Worm (Caenorhabditis elegans) whole organism, mixed stage, embryonic: ENCODE data around the gene H42K12.3.

Source experiments
- M03D4.4 ChIP-seq: sonication (generic microtip); optimal IDR thresholded peaks from 2 replicates; lab custom pipeline; 2017; ENCODE audit warnings: mild to moderate bottlenecking, missing genetic modification characterization, missing compliant biosample characterization
- ceh-43 ChIP-seq: fragments of 200-800 bp; sonication (Bioruptor generic); optimal IDR thresholded peaks from 2 replicates; lab custom pipeline; 2018; ENCODE audit warnings: mild to moderate bottlenecking, missing genetic modification characterization, moderate library complexity, missing compliant biosample characterization
- ces-1 ChIP-seq: fragments of 150-350 bp; optimal IDR thresholded peaks from 2 replicates; lab custom pipeline; 2014; ENCODE audit warnings: missing biosample characterization, missing genetic modification reagents, missing genetic modification characterization
- drap-1 ChIP-seq: fragments of 200-800 bp; sonication (Bioruptor generic); optimal IDR thresholded peaks from 3 replicates; lab custom pipeline; 2018; ENCODE audit warnings: mild to moderate bottlenecking, missing genetic modification characterization, missing compliant biosample characterization
- elt-3 ChIP-seq: fragments of 150-350 bp; optimal IDR thresholded peaks from 2 replicates; lab custom pipeline; 2014; ENCODE audit warnings: missing biosample characterization, missing genetic modification characterization
- lin-13 ChIP-seq: fragments of 150-350 bp; optimal IDR thresholded peaks from 2 replicates; lab custom pipeline; 2014; ENCODE audit warnings: missing biosample characterization, missing genetic modification characterization
- lsy-2 ChIP-seq: fragments of 150-350 bp; optimal IDR thresholded peaks from 2 replicates; lab custom pipeline; 2014; ENCODE audit warnings: missing biosample characterization, missing genetic modification characterization
- nhr-12 ChIP-seq: fragments of 150-350 bp; optimal IDR thresholded peaks from 2 replicates; lab custom pipeline; 2014; ENCODE audit warnings: missing biosample characterization, missing genetic modification characterization
- nhr-2 ChIP-seq: fragments of 150-350 bp; optimal IDR thresholded peaks from 2 replicates; lab custom pipeline; 2014; ENCODE audit warnings: missing biosample characterization, missing genetic modification characterization
- nhr-28 ChIP-seq: fragments of 150-350 bp; optimal IDR thresholded peaks from 2 replicates; lab custom pipeline; 2014; ENCODE audit warnings: missing biosample characterization, missing genetic modification characterization
- snpc-4 ChIP-seq: fragments of 150-350 bp; optimal IDR thresholded peaks from 2 replicates; lab custom pipeline; 2014; ENCODE audit warnings: missing biosample characterization, missing genetic modification characterization
- sptf-1 ChIP-seq: sonication (generic microtip); optimal IDR thresholded peaks from 2 replicates; lab custom pipeline; 2017; ENCODE audit warnings: mild to moderate bottlenecking, missing genetic modification characterization, moderate library complexity, missing compliant biosample characterization
- unc-39 ChIP-seq: fragments of 150-350 bp; optimal IDR thresholded peaks from 2 replicates; lab custom pipeline; 2014; ENCODE audit warnings: missing biosample characterization, missing genetic modification characterization
- ztf-11 ChIP-seq: fragments of 150-350 bp; optimal IDR thresholded peaks from 2 replicates; lab custom pipeline; 2014; ENCODE audit warnings: missing biosample characterization, missing genetic modification characterization

DNA sequence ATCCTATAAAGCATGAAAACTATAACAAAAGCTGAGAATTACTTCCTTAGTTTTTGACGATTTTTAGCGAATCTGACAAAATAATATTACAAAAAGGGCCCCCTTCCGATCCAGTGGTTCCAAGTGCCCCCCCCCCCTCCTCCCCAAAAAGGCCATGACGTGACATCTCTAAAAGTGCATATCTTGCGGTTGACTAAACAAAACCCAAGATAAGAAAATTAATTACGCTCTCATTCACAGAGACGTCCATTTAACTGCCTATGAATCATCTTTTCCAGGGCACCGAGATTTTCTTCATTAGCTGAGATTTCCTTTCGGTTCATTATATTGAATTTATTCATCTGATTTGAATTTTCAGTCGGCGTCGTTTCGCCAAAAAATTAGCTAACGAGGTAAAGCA, 11.3 kb upstream of the H42K12.3 start, which contains the start of gene inso-1:
- TF ChIP-seq elt-3: no peak
- TF ChIP-seq M03D4.4 (tag; lab: Kevin White, UChicago): no peak
- no peak for TF ChIP-seq unc-39 (tag; lab: Kevin White, UChicago)
- TF ChIP-seq lin-13: no peak
- no peak for TF ChIP-seq ces-1
- no peak for TF ChIP-seq snpc-4 (tag; lab: Kevin White, UChicago)
- no peak for TF ChIP-seq drap-1 (GFP tag; lab: Kevin White, UChicago)
- no peak for TF ChIP-seq ztf-11
- no peak for TF ChIP-seq sptf-1
- no peak for TF ChIP-seq nhr-28 (tag; lab: Kevin White, UChicago)
- TF ChIP-seq lsy-2: no peak
- no peak for TF ChIP-seq nhr-2
- TF ChIP-seq nhr-12: no peak
- no peak for TF ChIP-seq ceh-43 (GFP tag; lab: Kevin White, UChicago)
